Fruit fly (Drosophila melanogaster) whole organism, embryonic: ENCODE data around the gene Argp.

ENCODE experiments used
- Aef1 ChIP-seq: fragments of 200-800 bp; sonication (Bioruptor generic); IDR thresholded peaks from 3 replicates; pipeline ENCODE4 v1.3.6; 2022; ENCODE audit warnings: missing biosample characterization, missing genetic modification characterization
- CG10209 ChIP-seq: fragments of 200-800 bp; sonication (Bioruptor generic); optimal IDR thresholded peaks from 3 replicates; lab custom pipeline; 2017; ENCODE audit warnings: missing biosample characterization, mild to moderate bottlenecking, missing genetic modification characterization, missing genetic modification reagents
- CG11085 ChIP-seq: fragments of 200-800 bp; sonication (Bioruptor generic); IDR thresholded peaks from 2 replicates; pipeline ENCODE4 v1.3.6; 2022; ENCODE audit warnings: missing biosample characterization, missing genetic modification characterization
- CG12299 ChIP-seq: fragments of 200-800 bp; sonication (Bioruptor generic); optimal IDR thresholded peaks from 2 replicates; lab custom pipeline; 2018; ENCODE audit warnings: missing biosample characterization, mild to moderate bottlenecking, missing genetic modification characterization
- CG1233 ChIP-seq: fragments of 200-800 bp; sonication (Bioruptor generic); optimal IDR thresholded peaks from 4 replicates; lab custom pipeline; 2018; ENCODE audit warnings: missing biosample characterization, mild to moderate bottlenecking, missing genetic modification characterization
- CG1529 ChIP-seq: fragments of 200-800 bp; sonication (Bioruptor generic); optimal IDR thresholded peaks from 3 replicates; lab custom pipeline; 2018; ENCODE audit warnings: missing biosample characterization, missing genetic modification characterization
- CG1602 ChIP-seq: fragments of 200-800 bp; sonication (Bioruptor generic); optimal IDR thresholded peaks from 3 replicates; lab custom pipeline; 2016; ENCODE audit warnings: missing biosample characterization, missing genetic modification characterization
- CG17802 ChIP-seq: fragments of 200-800 bp; sonication (Bioruptor generic); optimal IDR thresholded peaks from 2 replicates; lab custom pipeline; 2018; ENCODE audit warnings: missing biosample characterization, mild to moderate bottlenecking, missing genetic modification characterization, moderate library complexity
- CG18476 ChIP-seq: fragments of 200-800 bp; sonication (Bioruptor generic); optimal IDR thresholded peaks from 2 replicates; lab custom pipeline; 2016; ENCODE audit warnings: missing biosample characterization, mild to moderate bottlenecking, missing genetic modification characterization
- CG2129 ChIP-seq: fragments of 200-800 bp; sonication (Bioruptor generic); IDR thresholded peaks from 2 replicates; pipeline ENCODE4 v1.3.6; 2022; ENCODE audit warnings: missing biosample characterization, missing genetic modification characterization; ENCODE audit not compliant: partially characterized antibody
- CG2712 ChIP-seq: fragments of 200-800 bp; optimal IDR thresholded peaks from 3 replicates; lab custom pipeline; 2019; ENCODE audit warnings: missing biosample characterization, mild to moderate bottlenecking, missing genetic modification characterization, moderate library complexity
- CG32767 ChIP-seq: fragments of 200-800 bp; sonication (Bioruptor generic); IDR thresholded peaks from 2 replicates; pipeline ENCODE4 v1.3.6; 2022; ENCODE audit warnings: missing biosample characterization, missing genetic modification characterization
- CG3726 ChIP-seq: fragments of 200-800 bp; sonication (Bioruptor generic); IDR thresholded peaks from 3 replicates; pipeline ENCODE4, ENCODE4 v1.3.6; 2022; ENCODE audit warnings: missing biosample characterization, missing genetic modification characterization
- CG4617 ChIP-seq: fragments of 200-800 bp; sonication (Bioruptor generic); optimal IDR thresholded peaks from 3 replicates; lab custom pipeline; 2016; ENCODE audit warnings: missing biosample characterization, missing genetic modification characterization, borderline replicate concordance
- CG5953 ChIP-seq: fragments of 200-800 bp; sonication (Bioruptor generic); IDR thresholded peaks from 2 replicates; pipeline ENCODE4 v1.3.6; 2022; ENCODE audit warnings: missing biosample characterization, missing genetic modification characterization
- CG7556 ChIP-seq: fragments of 200-800 bp; sonication (Bioruptor generic); optimal IDR thresholded peaks from 2 replicates; lab custom pipeline; 2017; ENCODE audit warnings: missing biosample characterization, mild to moderate bottlenecking, missing genetic modification characterization
- CG7786 ChIP-seq: fragments of 200-800 bp; sonication (Bioruptor generic); optimal IDR thresholded peaks from 2 replicates; lab custom pipeline; 2016; ENCODE audit warnings: missing biosample characterization, missing genetic modification characterization
- CG7928 ChIP-seq: fragments of 200-800 bp; sonication (Bioruptor generic); optimal IDR thresholded peaks from 2 replicates; lab custom pipeline; 2017; ENCODE audit warnings: missing biosample characterization, mild to moderate bottlenecking, missing genetic modification characterization
- CG8089 ChIP-seq: fragments of 200-800 bp; sonication (Bioruptor generic); optimal IDR thresholded peaks from 3 replicates; lab custom pipeline; 2016; ENCODE audit warnings: missing biosample characterization, missing genetic modification characterization
- CG8478 ChIP-seq: fragments of >200 bp; optimal IDR thresholded peaks from 2 replicates; lab custom pipeline; 2018
- CG9215 ChIP-seq: fragments of 200-800 bp; sonication (Bioruptor generic); IDR thresholded peaks from 2 replicates; pipeline ENCODE4 v1.3.6; 2022; ENCODE audit warnings: missing biosample characterization, missing genetic modification characterization
- CG9609 ChIP-seq: fragments of 200-800 bp; sonication (Bioruptor generic); optimal IDR thresholded peaks from 3 replicates; lab custom pipeline; 2016; ENCODE audit warnings: missing biosample characterization, missing genetic modification characterization
- D ChIP-seq, 2 experiments: fragments of 200-800 bp in 1 of 2; fragments of >200 bp in 1 of 2; sonication (Bioruptor generic) in 1 of 2; optimal IDR thresholded peaks; 2 replicates in 1 of 2; 3 replicates in 1 of 2; lab custom pipeline; 2017; ENCODE audit warnings: mild to moderate bottlenecking in 1 of 2, missing biosample characterization in 1 of 2, missing genetic modification characterization in 1 of 2, missing genetic modification reagents in 1 of 2
- Dip3 ChIP-seq: fragments of 200-800 bp; sonication (Bioruptor generic); optimal IDR thresholded peaks from 3 replicates; lab custom pipeline; 2016; ENCODE audit warnings: missing biosample characterization, missing genetic modification characterization
- Doc3 ChIP-seq: fragments of 200-800 bp; sonication (Bioruptor generic); IDR thresholded peaks from 3 replicates; pipeline ENCODE4 v1.3.6; 2022; ENCODE audit warnings: missing biosample characterization, missing genetic modification characterization; ENCODE audit not compliant: partially characterized antibody
- E2f2 ChIP-seq: fragments of 200-800 bp; sonication (Bioruptor generic); IDR thresholded peaks from 2 replicates; pipeline ENCODE4 v1.3.6; 2022; ENCODE audit warnings: missing biosample characterization, missing genetic modification characterization
- Gsc ChIP-seq: fragments of 200-800 bp; sonication (Bioruptor generic); IDR thresholded peaks from 2 replicates; pipeline ENCODE4 v1.3.6; 2022; ENCODE audit warnings: missing biosample characterization, missing genetic modification characterization
- Optix ChIP-seq: fragments of 200-800 bp; sonication (Bioruptor generic); IDR thresholded peaks from 3 replicates; pipeline ENCODE4 v1.3.6; 2022; ENCODE audit warnings: missing biosample characterization, missing genetic modification characterization
- Scr ChIP-seq: fragments of 200-800 bp; sonication (Bioruptor generic); IDR thresholded peaks from 2 replicates; pipeline ENCODE4 v1.3.6; 2022; ENCODE audit warnings: missing biosample characterization, missing genetic modification characterization; ENCODE audit not compliant: partially characterized antibody
- Sin3A ChIP-seq: fragments of >200 bp; optimal IDR thresholded peaks from 2 replicates; lab custom pipeline; 2018
- Six4 ChIP-seq: fragments of 200-800 bp; sonication (Bioruptor generic); optimal IDR thresholded peaks from 2 replicates; lab custom pipeline; 2016; ENCODE audit warnings: missing biosample characterization, missing genetic modification characterization
- Sox102F ChIP-seq: fragments of 200-800 bp; sonication (Bioruptor generic); optimal IDR thresholded peaks from 2 replicates; lab custom pipeline; 2018; ENCODE audit warnings: missing biosample characterization, mild to moderate bottlenecking, missing genetic modification characterization, moderate library complexity
- Sry-β ChIP-seq: fragments of 200-800 bp; sonication (Bioruptor generic); optimal IDR thresholded peaks from 2 replicates; lab custom pipeline; 2018; ENCODE audit warnings: missing biosample characterization, mild to moderate bottlenecking, missing genetic modification characterization, moderate library complexity
- Ssrp ChIP-seq: fragments of 200-800 bp; sonication (Bioruptor generic); optimal IDR thresholded peaks from 2 replicates; lab custom pipeline; 2018; ENCODE audit warnings: missing biosample characterization, mild to moderate bottlenecking, missing genetic modification characterization, moderate library complexity
- Xbp1 ChIP-seq: fragments of 200-800 bp; sonication (Bioruptor generic); optimal IDR thresholded peaks from 3 replicates; lab custom pipeline; 2016; ENCODE audit warnings: missing biosample characterization, mild to moderate bottlenecking, missing genetic modification characterization
- bcd ChIP-seq: fragments of 200-800 bp; sonication (Bioruptor generic); optimal IDR thresholded peaks from 2 replicates; lab custom pipeline; 2017; ENCODE audit warnings: missing biosample characterization, mild to moderate bottlenecking, missing genetic modification characterization
- bsh ChIP-seq, 2 experiments: fragments of 200-800 bp; sonication (Bioruptor generic); optimal IDR thresholded peaks; 2 replicates each; lab custom pipeline; 2017 to 2018; ENCODE audit warnings: mild to moderate bottlenecking in 2 of 2, missing biosample characterization in 2 of 2, missing genetic modification characterization in 2 of 2, moderate library complexity in 1 of 2
- ci ChIP-seq: fragments of 200-800 bp; sonication (Bioruptor generic); IDR thresholded peaks from 3 replicates; pipeline ENCODE4 v1.3.6; 2022; ENCODE audit warnings: missing biosample characterization, missing genetic modification characterization
- dm ChIP-seq: fragments of 200-800 bp; sonication (Bioruptor generic); optimal IDR thresholded peaks from 3 replicates; lab custom pipeline; 2016; ENCODE audit warnings: missing biosample characterization, missing genetic modification characterization
- ems ChIP-seq: fragments of 200-800 bp; sonication (Bioruptor generic); optimal IDR thresholded peaks from 3 replicates; lab custom pipeline; 2016; ENCODE audit warnings: missing biosample characterization, missing genetic modification characterization
- fd102C ChIP-seq: fragments of 200-800 bp; sonication (Bioruptor generic); optimal IDR thresholded peaks from 2 replicates; lab custom pipeline; 2018; ENCODE audit warnings: missing biosample characterization, mild to moderate bottlenecking, missing genetic modification characterization, moderate library complexity
- grau ChIP-seq: fragments of 200-800 bp; optimal IDR thresholded peaks from 3 replicates; lab custom pipeline; 2019; ENCODE audit warnings: missing biosample characterization, mild to moderate bottlenecking, missing genetic modification characterization, moderate library complexity
- gsb-n ChIP-seq: fragments of 200-800 bp; sonication (Bioruptor generic); optimal IDR thresholded peaks from 3 replicates; lab custom pipeline; 2018; ENCODE audit warnings: missing biosample characterization, mild to moderate bottlenecking, missing genetic modification characterization
- luna ChIP-seq: fragments of 200-800 bp; sonication (Bioruptor generic); optimal IDR thresholded peaks from 2 replicates; lab custom pipeline; 2016; ENCODE audit warnings: missing biosample characterization, missing genetic modification characterization
- oc ChIP-seq: fragments of 200-800 bp; sonication (Bioruptor generic); optimal IDR thresholded peaks from 2 replicates; lab custom pipeline; 2018; ENCODE audit warnings: missing biosample characterization, mild to moderate bottlenecking, missing genetic modification characterization, moderate library complexity
- prd ChIP-seq, 3 experiments: fragments of >200 bp in 2 of 3; fragments of 200-800 bp in 1 of 3; sonication (Bioruptor generic) in 1 of 3; optimal IDR thresholded peaks in 2 of 3; IDR thresholded peaks in 1 of 3; 2 replicates in 2 of 3; 3 replicates in 1 of 3; pipeline versions ENCODE4 v1.3.6 to Lab custom; 2017 to 2022; ENCODE audit warnings: missing biosample characterization in 1 of 3, missing genetic modification characterization in 1 of 3
- sd ChIP-seq: fragments of 200-800 bp; sonication (Bioruptor generic); optimal IDR thresholded peaks from 3 replicates; lab custom pipeline; 2018; ENCODE audit warnings: missing biosample characterization, mild to moderate bottlenecking, missing genetic modification characterization, moderate library complexity
- sima ChIP-seq: fragments of 200-800 bp; sonication (Bioruptor generic); optimal IDR thresholded peaks from 2 replicates; lab custom pipeline; 2016; ENCODE audit warnings: missing biosample characterization, missing genetic modification characterization

Gene Argp

dm6 chr3R:13660924-13661659, 48.6 kb downstream of the Argp start, which contains the start of gene B52 (continued):
- TF ChIP-seq Sin3A (lab: Kevin White, UChicago) = peak; percentile 47
- no peak; the same call in 1 of the 2 replicates for TF ChIP-seq Gsc (GFP tag; lab: Robert Waterston, UW)
- peak; percentile 9 for TF ChIP-seq CG4617 (GFP tag; lab: Kevin White, UChicago)
- TF ChIP-seq D (optimal IDR thresholded peaks at IDR 0.05; lab: Kevin White, UChicago) = peak; percentile 8
- TF ChIP-seq D (GFP tag; optimal IDR thresholded peaks at IDR 0.05; lab: Kevin White, UChicago) = peak; percentile 41
- TF ChIP-seq Sox102F (GFP tag; lab: Kevin White, UChicago) = no peak
- TF ChIP-seq fd102C = peak; percentile 45
- TF ChIP-seq CG12299 = peak; percentile 52
- TF ChIP-seq bsh (GFP tag; optimal IDR thresholded peaks at IDR 0.05; lab: Kevin White, UChicago) = peak; percentile 22 to 58
- TF ChIP-seq prd (optimal IDR thresholded peaks at IDR 0.05; lab: Kevin White, UChicago) = no peak
- peak; percentile 66 for TF ChIP-seq prd (GFP tag; IDR thresholded peaks at IDR 0.05; lab: Robert Waterston, UW)
- peak; percentile 53 for TF ChIP-seq luna (GFP tag; lab: Kevin White, UChicago)
- TF ChIP-seq CG5953 (GFP tag; lab: Robert Waterston, UW) = no peak
- no peak for TF ChIP-seq CG18476
- no peak for TF ChIP-seq oc (tag; lab: Kevin White, UChicago)
- TF ChIP-seq Xbp1 = peak; percentile 35
- peak; percentile 21 for TF ChIP-seq CG7786
- TF ChIP-seq sima (GFP tag; lab: Kevin White, UChicago) = no peak
- peak; percentile 65 for TF ChIP-seq CG10209 (GFP tag; lab: Kevin White, UChicago)
- TF ChIP-seq Six4 (GFP tag; lab: Kevin White, UChicago) = no peak
- TF ChIP-seq CG11085 (GFP tag; lab: Robert Waterston, UW) = peak; percentile 57; the same call in 1 of the 2 replicates
- TF ChIP-seq CG1602 (GFP tag; lab: Kevin White, UChicago) = peak; percentile 25
- no peak for TF ChIP-seq CG7556 (GFP tag; lab: Kevin White, UChicago)
- TF ChIP-seq grau (tag; lab: Kevin White, UChicago) = peak; percentile 41
- peak; percentile 18; the same call in 1 of the 2 replicates for TF ChIP-seq CG2129 (GFP tag; lab: Robert Waterston, UW)
- TF ChIP-seq CG17802 (tag; lab: Kevin White, UChicago) = peak; percentile 93
- peak; percentile 39; the same call in 1 of the 2 replicates for TF ChIP-seq CG9215 (GFP tag; lab: Robert Waterston, UW)
- TF ChIP-seq Doc3 (GFP tag; lab: Robert Waterston, UW) = no peak
- no peak for TF ChIP-seq Ssrp (tag; lab: Kevin White, UChicago)
- TF ChIP-seq CG3726 (GFP tag; lab: Robert Waterston, UW) = no peak
- peak; percentile 16 for TF ChIP-seq CG7928 (GFP tag; lab: Kevin White, UChicago)
- TF ChIP-seq CG1529 (GFP tag; lab: Kevin White, UChicago) = peak; percentile 42
- peak; percentile 61 for TF ChIP-seq gsb-n
- peak; percentile 55; the same call in 1 of the 3 replicates for TF ChIP-seq Aef1
- TF ChIP-seq Sry-β (GFP tag; lab: Kevin White, UChicago) = no peak
- peak; percentile 50; the same call in 1 of the 2 replicates for TF ChIP-seq E2f2 (GFP tag; lab: Robert Waterston, UW)
- no peak for TF ChIP-seq sd (tag; lab: Kevin White, UChicago)
- peak; percentile 55 for TF ChIP-seq Scr (GFP tag; lab: Robert Waterston, UW)
- TF ChIP-seq CG8089 (GFP tag; lab: Kevin White, UChicago) = peak; percentile 27
- peak; percentile 51 for TF ChIP-seq ems (GFP tag; lab: Kevin White, UChicago)
- peak; percentile 94 for TF ChIP-seq CG32767 (GFP tag; lab: Robert Waterston, UW)
- 0 out of 3 replicates have a peak, but pooled peaks have one; percentile 22 for TF ChIP-seq Optix (GFP tag; lab: Robert Waterston, UW)
- peak; percentile 63 for TF ChIP-seq CG1233 (GFP tag; lab: Kevin White, UChicago)
- TF ChIP-seq CG9609 (GFP tag; lab: Kevin White, UChicago) = peak; percentile 48
- no peak for TF ChIP-seq CG8478 (lab: Kevin White, UChicago)
- peak; percentile 78 for TF ChIP-seq bcd
- peak; percentile 17 for TF ChIP-seq Dip3
- peak; percentile 42 for TF ChIP-seq CG2712
- peak; percentile 80 for TF ChIP-seq dm
- peak; percentile 94 for TF ChIP-seq ci
